Worm (Caenorhabditis elegans): ENCODE measurements around the gene ZK377.15.

DNA sequence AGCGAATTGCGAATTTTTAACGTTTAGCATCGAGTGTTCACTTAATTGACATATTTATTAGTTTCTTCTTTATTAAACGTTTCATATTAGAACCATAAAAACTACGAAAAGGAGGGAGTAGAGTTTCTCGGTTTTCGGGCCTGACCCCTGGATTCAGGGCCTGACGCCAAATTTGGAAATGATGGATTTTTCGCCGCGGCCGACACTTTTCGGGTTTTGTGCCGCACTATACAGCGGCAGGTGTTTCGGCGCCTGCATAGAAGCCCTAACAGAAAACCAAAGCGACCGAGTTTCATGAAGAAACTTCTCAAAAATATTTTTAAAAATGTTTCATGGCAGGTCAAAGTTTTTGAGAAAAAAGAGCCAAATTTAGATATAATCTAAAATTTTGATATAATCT, 34.7 kb upstream of the ZK377.15 start:
- TF ChIP-seq ama-1 (optimal IDR thresholded peaks at IDR 0.05) (no peak), elt-3 (tag; optimal IDR thresholded peaks at IDR 0.05) (no peak), skn-1 (tag; optimal IDR thresholded peaks at IDR 0.05) (no peak), egl-27 (tag; optimal IDR thresholded peaks at IDR 0.05) (no peak), nhr-67 (tag; optimal IDR thresholded peaks at IDR 0.05) (no peak), snpc-4 (tag; optimal IDR thresholded peaks at IDR 0.05) (no peak), nhr-11 (tag; optimal IDR thresholded peaks at IDR 0.05) (no peak), jun-1 (tag; optimal IDR thresholded peaks at IDR 0.05) (no peak), ztf-4 (tag; optimal IDR thresholded peaks at IDR 0.05) (no peak), nfya-1 (tag; optimal IDR thresholded peaks at IDR 0.05; ENCODE audit: insufficient read depth) (no peak), nhr-77 (tag; optimal IDR thresholded peaks at IDR 0.05) (no peak), ZK546.5 (tag; optimal IDR thresholded peaks at IDR 0.05) (no peak), nhr-28 (tag; optimal IDR thresholded peaks at IDR 0.05) (no peak)
